Worm (Caenorhabditis elegans) whole organism, L2 larva: Measurements from ENCODE around the gene Y41C4A.12.

ENCODE experiments used
- ZK546.5 ChIP-seq: sonication (generic microtip); optimal IDR thresholded peaks from 2 replicates; lab custom pipeline; 2017; ENCODE audit warnings: missing biosample characterization, missing genetic modification characterization
- alr-1 ChIP-seq: fragments of 150-350 bp; optimal IDR thresholded peaks from 2 replicates; lab custom pipeline; 2014; ENCODE audit warnings: missing biosample characterization, missing genetic modification characterization
- aly-2 ChIP-seq: fragments of 150-350 bp; optimal IDR thresholded peaks from 2 replicates; lab custom pipeline; 2014; ENCODE audit warnings: missing biosample characterization, missing genetic modification characterization
- elt-1 ChIP-seq: fragments of 150-350 bp; optimal IDR thresholded peaks from 2 replicates; lab custom pipeline; 2014; ENCODE audit warnings: missing biosample characterization, missing genetic modification characterization
- lsy-2 ChIP-seq, 2 experiments: fragments of 150-350 bp in 1 of 2; sonication (generic microtip) in 1 of 2; optimal IDR thresholded peaks; 2 replicates each; lab custom pipeline; 2014 to 2017; ENCODE audit warnings: missing biosample characterization in 2 of 2, missing genetic modification characterization in 2 of 2
- mab-5 ChIP-seq: fragments of 150-350 bp; optimal IDR thresholded peaks from 2 replicates; lab custom pipeline; 2014; ENCODE audit warnings: missing biosample characterization, missing genetic modification characterization
- nhr-11 ChIP-seq: fragments of 150-350 bp; optimal IDR thresholded peaks from 2 replicates; lab custom pipeline; 2014; ENCODE audit warnings: missing biosample characterization, missing genetic modification characterization
- sem-4 ChIP-seq: fragments of 150-350 bp; optimal IDR thresholded peaks from 2 replicates; lab custom pipeline; 2014; ENCODE audit warnings: missing biosample characterization, missing genetic modification reagents, missing genetic modification characterization
- skn-1 ChIP-seq: sonication (generic microtip); optimal IDR thresholded peaks from 2 replicates; lab custom pipeline; 2017; ENCODE audit warnings: missing biosample characterization, missing genetic modification characterization
- unc-55 ChIP-seq: fragments of 150-350 bp; sonication (generic microtip); optimal IDR thresholded peaks from 3 replicates; lab custom pipeline; 2014; ENCODE audit warnings: missing biosample characterization, missing genetic modification reagents, missing genetic modification characterization
- unc-62 ChIP-seq: fragments of 150-350 bp; optimal IDR thresholded peaks from 2 replicates; lab custom pipeline; 2014; ENCODE audit warnings: missing biosample characterization, missing genetic modification reagents, missing genetic modification characterization
- zag-1 ChIP-seq: fragments of 150-350 bp; optimal IDR thresholded peaks from 2 replicates; lab custom pipeline; 2014; ENCODE audit warnings: missing biosample characterization, missing genetic modification characterization
- ztf-4 ChIP-seq: fragments of 150-350 bp; optimal IDR thresholded peaks from 2 replicates; lab custom pipeline; 2014; ENCODE audit warnings: missing biosample characterization, missing genetic modification characterization

ce11 chrIII:11730850-11731249, 4.4 kb upstream of the Y41C4A.12 start:
- no peak for TF ChIP-seq unc-55 (GFP tag; lab: Kevin White, UChicago)
- no peak for TF ChIP-seq aly-2
- no peak for TF ChIP-seq mab-5 (tag; lab: Kevin White, UChicago)
- TF ChIP-seq lsy-2 (tag; optimal IDR thresholded peaks at IDR 0.05; lab: Kevin White, UChicago), result no peak
- no peak for TF ChIP-seq zag-1
- TF ChIP-seq alr-1 (tag; lab: Kevin White, UChicago), result no peak
- no peak for TF ChIP-seq unc-62 (GFP tag; lab: Kevin White, UChicago)
- no peak for TF ChIP-seq skn-1 (tag; lab: Kevin White, UChicago)
- no peak for TF ChIP-seq ZK546.5
- TF ChIP-seq elt-1 (tag; lab: Kevin White, UChicago), result no peak
- no peak for TF ChIP-seq nhr-11
- no peak for TF ChIP-seq ztf-4 (tag; lab: Kevin White, UChicago)
- TF ChIP-seq sem-4 (tag; lab: Kevin White, UChicago), result no peak
